Fruit fly (Drosophila melanogaster) whole organism, embryonic: ENCODE measurements around the gene NC2beta.
A peak's percentile ranks its signal among the peaks of the same experiment; 100 is the strongest.

Experiments
- Atf3 ChIP-seq: fragments of 200-800 bp; sonication (Bioruptor generic); optimal IDR thresholded peaks from 3 replicates; lab custom pipeline; 2016; ENCODE audit warnings: missing biosample characterization, missing genetic modification characterization
- CG10147 ChIP-seq: fragments of 200-800 bp; sonication (Bioruptor generic); optimal IDR thresholded peaks from 2 replicates; lab custom pipeline; 2019; ENCODE audit warnings: missing biosample characterization, mild to moderate bottlenecking, missing genetic modification characterization, moderate library complexity
- CG10209 ChIP-seq: fragments of 200-800 bp; sonication (Bioruptor generic); optimal IDR thresholded peaks from 3 replicates; lab custom pipeline; 2017; ENCODE audit warnings: missing biosample characterization, mild to moderate bottlenecking, missing genetic modification characterization, missing genetic modification reagents
- CG13287 ChIP-seq: fragments of 200-800 bp; sonication (Bioruptor generic); IDR thresholded peaks from 2 replicates; pipeline ENCODE4 v1.3.6; 2022; ENCODE audit warnings: missing biosample characterization, missing genetic modification characterization; ENCODE audit not compliant: partially characterized antibody
- CG17186 ChIP-seq: fragments of 200-800 bp; sonication (Bioruptor generic); optimal IDR thresholded peaks from 3 replicates; lab custom pipeline; 2017; ENCODE audit warnings: missing biosample characterization, missing genetic modification reagents, missing genetic modification characterization
- CG17912 ChIP-seq: fragments of 200-800 bp; sonication (Bioruptor generic); optimal IDR thresholded peaks from 2 replicates; lab custom pipeline; 2018; ENCODE audit warnings: missing biosample characterization, mild to moderate bottlenecking, missing genetic modification characterization
- CG18011 ChIP-seq: fragments of 200-800 bp; sonication (Bioruptor generic); optimal IDR thresholded peaks from 2 replicates; lab custom pipeline; 2017; ENCODE audit warnings: missing biosample characterization, missing genetic modification characterization, mild to moderate bottlenecking, moderate library complexity, missing genotype
- CG18599 ChIP-seq: fragments of 200-800 bp; sonication (Bioruptor generic); optimal IDR thresholded peaks from 3 replicates; lab custom pipeline; 2017; ENCODE audit warnings: missing biosample characterization, missing genetic modification characterization, mild to moderate bottlenecking, moderate library complexity, missing genetic modification reagents
- CG2202 ChIP-seq: fragments of 200-800 bp; sonication (Bioruptor generic); optimal IDR thresholded peaks from 2 replicates; lab custom pipeline; 2018; ENCODE audit warnings: missing biosample characterization, mild to moderate bottlenecking, missing genetic modification characterization
- CG30020 ChIP-seq: fragments of 200-800 bp; optimal IDR thresholded peaks from 2 replicates; lab custom pipeline; 2019; ENCODE audit warnings: missing biosample characterization, mild to moderate bottlenecking, missing genetic modification characterization, moderate library complexity
- CG34422 ChIP-seq: fragments of 200-800 bp; sonication (Bioruptor generic); IDR thresholded peaks from 3 replicates; pipeline ENCODE4 v1.3.6; 2022; ENCODE audit warnings: missing biosample characterization, missing genetic modification characterization
- CG6683 ChIP-seq: fragments of 200-800 bp; sonication (Bioruptor generic); optimal IDR thresholded peaks from 2 replicates; lab custom pipeline; 2017; ENCODE audit warnings: missing biosample characterization, mild to moderate bottlenecking, missing genetic modification characterization, missing genetic modification reagents
- CG7556 ChIP-seq: fragments of 200-800 bp; sonication (Bioruptor generic); optimal IDR thresholded peaks from 2 replicates; lab custom pipeline; 2017; ENCODE audit warnings: missing biosample characterization, mild to moderate bottlenecking, missing genetic modification characterization
- CG8478 ChIP-seq: fragments of >200 bp; optimal IDR thresholded peaks from 2 replicates; lab custom pipeline; 2018
- CG8924 ChIP-seq: fragments of 200-800 bp; optimal IDR thresholded peaks from 3 replicates; lab custom pipeline; 2019; ENCODE audit warnings: missing biosample characterization, mild to moderate bottlenecking, missing genetic modification characterization, moderate library complexity
- CG9437 ChIP-seq: fragments of 200-800 bp; sonication (Bioruptor generic); optimal IDR thresholded peaks from 2 replicates; lab custom pipeline; 2018; ENCODE audit warnings: missing biosample characterization, mild to moderate bottlenecking, missing genetic modification characterization
- Chrac-16 ChIP-seq: fragments of 200-800 bp; sonication (Bioruptor generic); optimal IDR thresholded peaks from 3 replicates; lab custom pipeline; 2016; ENCODE audit warnings: missing biosample characterization, missing genetic modification characterization
- Deaf1 ChIP-seq: fragments of 200-800 bp; optimal IDR thresholded peaks from 3 replicates; lab custom pipeline; 2019; ENCODE audit warnings: missing biosample characterization, mild to moderate bottlenecking, missing genetic modification characterization, moderate library complexity
- E2f2 ChIP-seq: fragments of 200-800 bp; sonication (Bioruptor generic); IDR thresholded peaks from 2 replicates; pipeline ENCODE4 v1.3.6; 2022; ENCODE audit warnings: missing biosample characterization, missing genetic modification characterization
- H15 ChIP-seq: fragments of 200-800 bp; sonication (Bioruptor generic); IDR thresholded peaks from 3 replicates; pipeline ENCODE4 v1.3.6; 2022; ENCODE audit warnings: missing biosample characterization, missing genetic modification characterization
- Hmx ChIP-seq: fragments of 200-800 bp; sonication (Bioruptor generic); optimal IDR thresholded peaks from 2 replicates; lab custom pipeline; 2016; ENCODE audit warnings: missing biosample characterization, missing genetic modification characterization
- Hr51 ChIP-seq, 2 experiments: fragments of 200-800 bp; sonication (Bioruptor generic); optimal IDR thresholded peaks; 2 replicates in 1 of 2; 3 replicates in 1 of 2; lab custom pipeline; 2016 to 2018; ENCODE audit warnings: missing biosample characterization in 2 of 2, missing genetic modification characterization in 2 of 2, mild to moderate bottlenecking in 1 of 2, moderate library complexity in 1 of 2
- Hr78 ChIP-seq, 2 experiments: fragments of 200-800 bp in 1 of 2; fragments of >200 bp in 1 of 2; sonication (Bioruptor generic) in 1 of 2; optimal IDR thresholded peaks; 2 replicates each; lab custom pipeline; 2017 to 2019; ENCODE audit warnings: missing biosample characterization in 2 of 2, missing genetic modification characterization in 2 of 2, mild to moderate bottlenecking in 1 of 2, moderate library complexity in 1 of 2
- Mad ChIP-seq: fragments of 200-800 bp; sonication (Bioruptor generic); optimal IDR thresholded peaks from 2 replicates; lab custom pipeline; 2016; ENCODE audit warnings: missing biosample characterization, missing genetic modification characterization
- NFAT ChIP-seq: fragments of 200-800 bp; sonication (Bioruptor generic); IDR thresholded peaks from 2 replicates; pipeline ENCODE4 v1.3.6; 2022; ENCODE audit warnings: missing biosample characterization, missing genetic modification characterization
- Side ChIP-seq: fragments of 200-800 bp; sonication (Bioruptor generic); optimal IDR thresholded peaks from 2 replicates; lab custom pipeline; 2016; ENCODE audit warnings: missing biosample characterization, missing genetic modification characterization
- Six4 ChIP-seq: fragments of 200-800 bp; sonication (Bioruptor generic); optimal IDR thresholded peaks from 2 replicates; lab custom pipeline; 2016; ENCODE audit warnings: missing biosample characterization, missing genetic modification characterization
- ab ChIP-seq: fragments of 200-800 bp; sonication (Bioruptor generic); optimal IDR thresholded peaks from 2 replicates; lab custom pipeline; 2016; ENCODE audit warnings: missing biosample characterization, missing genetic modification characterization
- ara ChIP-seq: fragments of 200-800 bp; sonication (Bioruptor generic); IDR thresholded peaks from 2 replicates; pipeline ENCODE4 v1.3.6; 2022; ENCODE audit warnings: missing biosample characterization, missing genetic modification characterization
- bbx ChIP-seq: fragments of 200-800 bp; sonication (Bioruptor generic); IDR thresholded peaks from 2 replicates; pipeline ENCODE4 v1.3.6; 2022; ENCODE audit warnings: missing biosample characterization, missing genetic modification characterization; ENCODE audit not compliant: partially characterized antibody
- bigmax ChIP-seq: fragments of 200-800 bp; sonication (Bioruptor generic); optimal IDR thresholded peaks from 2 replicates; lab custom pipeline; 2018; ENCODE audit warnings: missing biosample characterization, mild to moderate bottlenecking, missing genetic modification characterization
- da ChIP-seq: fragments of 200-800 bp; sonication (Bioruptor generic); optimal IDR thresholded peaks from 2 replicates; lab custom pipeline; 2016; ENCODE audit warnings: missing biosample characterization, missing genetic modification characterization
- emc ChIP-seq: fragments of 200-800 bp; sonication (Bioruptor generic); optimal IDR thresholded peaks from 2 replicates; lab custom pipeline; 2016; ENCODE audit warnings: missing biosample characterization, missing genetic modification characterization
- en ChIP-seq: fragments of 200-800 bp; sonication (Bioruptor generic); optimal IDR thresholded peaks from 2 replicates; lab custom pipeline; 2016; ENCODE audit warnings: missing biosample characterization, missing genetic modification characterization
- ftz-f1 ChIP-seq: fragments of 200-800 bp; sonication (Bioruptor generic); optimal IDR thresholded peaks from 2 replicates; lab custom pipeline; 2016; ENCODE audit warnings: missing biosample characterization, missing genetic modification characterization
- gcm2 ChIP-seq: fragments of 200-800 bp; sonication (Bioruptor generic); optimal IDR thresholded peaks from 2 replicates; lab custom pipeline; 2016; ENCODE audit warnings: missing biosample characterization, missing genetic modification characterization
- hb ChIP-seq: fragments of 200-800 bp; sonication (Bioruptor generic); IDR thresholded peaks from 3 replicates; pipeline ENCODE4 v1.3.6; 2022; ENCODE audit warnings: missing biosample characterization, missing genetic modification characterization; ENCODE audit not compliant: partially characterized antibody
- jumu ChIP-seq: fragments of 200-800 bp; sonication (Bioruptor generic); optimal IDR thresholded peaks from 3 replicates; lab custom pipeline; 2016; ENCODE audit warnings: missing biosample characterization, missing genetic modification characterization
- lab ChIP-seq: fragments of 200-800 bp; sonication (Bioruptor generic); optimal IDR thresholded peaks from 3 replicates; lab custom pipeline; 2017; ENCODE audit warnings: missing biosample characterization, missing genetic modification characterization, mild to moderate bottlenecking, moderate library complexity, missing genetic modification reagents
- lbe ChIP-seq: fragments of 200-800 bp; sonication (Bioruptor generic); optimal IDR thresholded peaks from 2 replicates; lab custom pipeline; 2016; ENCODE audit warnings: missing biosample characterization, mild to moderate bottlenecking, missing genetic modification characterization
- maf-S ChIP-seq: fragments of 200-800 bp; sonication (Bioruptor generic); optimal IDR thresholded peaks from 2 replicates; lab custom pipeline; 2016; ENCODE audit warnings: missing biosample characterization, missing genetic modification characterization
- odd ChIP-seq: fragments of 200-800 bp; sonication (Bioruptor generic); optimal IDR thresholded peaks from 2 replicates; lab custom pipeline; 2017; ENCODE audit warnings: missing biosample characterization, mild to moderate bottlenecking, missing genetic modification characterization
- org-1 ChIP-seq: fragments of 200-800 bp; sonication (Bioruptor generic); optimal IDR thresholded peaks from 2 replicates; lab custom pipeline; 2017; ENCODE audit warnings: missing biosample characterization, missing genetic modification characterization
- phol ChIP-seq: fragments of 200-800 bp; sonication (Bioruptor generic); optimal IDR thresholded peaks from 3 replicates; lab custom pipeline; 2018; ENCODE audit warnings: missing biosample characterization, mild to moderate bottlenecking, missing genetic modification characterization, moderate library complexity
- pnt ChIP-seq: fragments of 200-800 bp; sonication (Bioruptor generic); optimal IDR thresholded peaks from 3 replicates; lab custom pipeline; 2016; ENCODE audit warnings: missing biosample characterization, missing genetic modification characterization
- pum ChIP-seq: fragments of 200-800 bp; sonication (Bioruptor generic); optimal IDR thresholded peaks from 2 replicates; lab custom pipeline; 2016; ENCODE audit warnings: missing biosample characterization, missing genetic modification characterization
- sens-2 ChIP-seq: fragments of 200-800 bp; sonication (Bioruptor generic); IDR thresholded peaks from 2 replicates; pipeline ENCODE4 v1.3.6; 2022; ENCODE audit warnings: missing biosample characterization, missing genetic modification characterization
- sqz ChIP-seq: fragments of 200-800 bp; sonication (Bioruptor generic); optimal IDR thresholded peaks from 3 replicates; lab custom pipeline; 2018; ENCODE audit warnings: missing biosample characterization, mild to moderate bottlenecking, missing genetic modification characterization
- tin ChIP-seq: fragments of 200-800 bp; sonication (Bioruptor generic); optimal IDR thresholded peaks from 3 replicates; lab custom pipeline; 2016; ENCODE audit warnings: missing biosample characterization, missing genetic modification characterization
- trh ChIP-seq: fragments of 200-800 bp; sonication (Bioruptor generic); optimal IDR thresholded peaks from 2 replicates; lab custom pipeline; 2016; ENCODE audit warnings: missing biosample characterization, missing genetic modification characterization
- vvl ChIP-seq: fragments of 200-800 bp; sonication (Bioruptor generic); IDR thresholded peaks from 2 replicates; pipeline ENCODE4 v1.3.6; 2022; ENCODE audit warnings: missing biosample characterization, missing genetic modification characterization

Gene NC2beta

dm6 chr2L:15009703-15010102 lies 2.1 kb downstream of the NC2beta start, which contains the start of the genes THG and Rnmt (continued):
- peak; percentile 92 for TF ChIP-seq vvl (GFP tag; lab: Robert Waterston, UW)
- peak; percentile 70 for TF ChIP-seq CG10209 (GFP tag; lab: Kevin White, UChicago)
- peak; percentile 81 for TF ChIP-seq lbe (GFP tag; lab: Kevin White, UChicago)
- peak; percentile 86 for TF ChIP-seq ara
- TF ChIP-seq sqz (GFP tag; lab: Kevin White, UChicago) = no peak
- peak; percentile 72 for TF ChIP-seq CG2202 (tag; lab: Kevin White, UChicago)
- TF ChIP-seq hb = peak; percentile 79
- no peak for TF ChIP-seq CG8478 (lab: Kevin White, UChicago)
- TF ChIP-seq CG9437 = peak; percentile 46
- peak; percentile 71 for TF ChIP-seq Six4 (GFP tag; lab: Kevin White, UChicago)
- peak; percentile 84 for TF ChIP-seq CG7556 (GFP tag; lab: Kevin White, UChicago)
- TF ChIP-seq emc (GFP tag; lab: Kevin White, UChicago) = no peak
- no peak for TF ChIP-seq bigmax (GFP tag; lab: Kevin White, UChicago)
- TF ChIP-seq CG13287 (GFP tag; lab: Robert Waterston, UW) = peak; percentile 95
- peak; percentile 76 for TF ChIP-seq E2f2 (GFP tag; lab: Robert Waterston, UW)
- TF ChIP-seq pnt (GFP tag; lab: Kevin White, UChicago) = peak; percentile 41
- TF ChIP-seq CG17186 = peak; percentile 29
- peak; percentile 84 for TF ChIP-seq NFAT (GFP tag; lab: Robert Waterston, UW)
- peak; percentile 38 for TF ChIP-seq gcm2 (GFP tag; lab: Kevin White, UChicago)
- TF ChIP-seq tin (GFP tag; lab: Kevin White, UChicago) = peak; percentile 86
- TF ChIP-seq maf-S (GFP tag; lab: Kevin White, UChicago) = peak; percentile 43
- peak; percentile 46 for TF ChIP-seq Atf3
- TF ChIP-seq en = peak; percentile 33
- TF ChIP-seq Side = peak; percentile 57
- peak; percentile 72 for TF ChIP-seq CG10147 (GFP tag; lab: Kevin White, UChicago)
- peak; percentile 56 for TF ChIP-seq Deaf1 (tag; lab: Kevin White, UChicago)
- peak; percentile 54; the same call in 1 of the 2 replicates for TF ChIP-seq sens-2 (GFP tag; lab: Robert Waterston, UW)
- peak; percentile 74 for TF ChIP-seq Mad (GFP tag; lab: Kevin White, UChicago)
- peak in 1 of 2 experiments; percentile 40 for TF ChIP-seq Hr78 (GFP tag; optimal IDR thresholded peaks at IDR 0.05; lab: Kevin White, UChicago)
- TF ChIP-seq CG8924 (tag; lab: Kevin White, UChicago) = peak; percentile 84
- no peak for TF ChIP-seq ab (GFP tag; lab: Kevin White, UChicago)
- TF ChIP-seq phol (tag; lab: Kevin White, UChicago) = peak; percentile 84
- peak; percentile 83 for TF ChIP-seq H15 (GFP tag; lab: Robert Waterston, UW)
- TF ChIP-seq org-1 = no peak
- TF ChIP-seq CG18599 (GFP tag; lab: Kevin White, UChicago) = peak; percentile 82
- peak; percentile 67 for TF ChIP-seq pum (GFP tag; lab: Kevin White, UChicago)
- TF ChIP-seq Chrac-16 (GFP tag; lab: Kevin White, UChicago) = peak; percentile 87
- TF ChIP-seq CG18011 (GFP tag; lab: Kevin White, UChicago) = peak; percentile 78
- peak; percentile 80 for TF ChIP-seq lab (GFP tag; lab: Kevin White, UChicago)
- peak; percentile 43 for TF ChIP-seq Hmx
- TF ChIP-seq CG34422 (GFP tag; lab: Robert Waterston, UW) = peak; percentile 86
- peak; percentile 81 for TF ChIP-seq bbx (GFP tag; lab: Robert Waterston, UW)
- TF ChIP-seq ftz-f1 (GFP tag; lab: Kevin White, UChicago) = peak; percentile 26
- peak; percentile 76 to 79 for TF ChIP-seq Hr51 (GFP tag; optimal IDR thresholded peaks at IDR 0.05; lab: Kevin White, UChicago)
- peak; percentile 58 for TF ChIP-seq trh (GFP tag; lab: Kevin White, UChicago)
- peak; percentile 60 for TF ChIP-seq CG30020 (tag; lab: Kevin White, UChicago)
- TF ChIP-seq CG17912 = peak; percentile 2
- TF ChIP-seq da (GFP tag; lab: Kevin White, UChicago) = no peak
- peak; percentile 66 for TF ChIP-seq odd
- peak; percentile 58 for TF ChIP-seq jumu (GFP tag; lab: Kevin White, UChicago)
- peak; percentile 41 for TF ChIP-seq CG6683 (GFP tag; lab: Kevin White, UChicago)
